Worm (Caenorhabditis elegans) whole organism, L2 larva: ENCODE results near the gene R09E12.9.

Experiments
- C34F6.9 ChIP-seq: fragments of 150-350 bp; optimal IDR thresholded peaks from 2 replicates; lab custom pipeline; 2014; ENCODE audit warnings: missing biosample characterization, missing genetic modification characterization
- F13H6.1 ChIP-seq: sonication (generic microtip); optimal IDR thresholded peaks from 2 replicates; lab custom pipeline; 2016; ENCODE audit warnings: missing genetic modification characterization, missing compliant biosample characterization
- Y55F3AM.14 ChIP-seq: fragments of 200-800 bp; sonication (Bioruptor generic); optimal IDR thresholded peaks from 2 replicates; lab custom pipeline; 2018; ENCODE audit warnings: mild to moderate bottlenecking, missing genetic modification characterization, missing compliant biosample characterization
- aly-2 ChIP-seq: fragments of 150-350 bp; optimal IDR thresholded peaks from 2 replicates; lab custom pipeline; 2014; ENCODE audit warnings: missing biosample characterization, missing genetic modification characterization
- ama-1 ChIP-seq: fragments of 150-350 bp; optimal IDR thresholded peaks from 2 replicates; lab custom pipeline; 2018; ENCODE audit warnings: inconsistent platforms
- blmp-1 ChIP-seq: sonication (generic microtip); optimal IDR thresholded peaks from 2 replicates; lab custom pipeline; 2017; ENCODE audit warnings: missing genetic modification characterization, mild to moderate bottlenecking, missing compliant biosample characterization, antibody characterized with exemption, moderate library complexity; ENCODE audit not compliant: insufficient read depth
- ceh-82 ChIP-seq: fragments of 150-350 bp; optimal IDR thresholded peaks from 2 replicates; lab custom pipeline; 2014; ENCODE audit warnings: missing biosample characterization, missing genetic modification characterization
- crh-2 ChIP-seq: sonication (generic microtip); optimal IDR thresholded peaks from 2 replicates; lab custom pipeline; 2017; ENCODE audit warnings: missing biosample characterization, missing genetic modification characterization
- elt-1 ChIP-seq: fragments of 150-350 bp; optimal IDR thresholded peaks from 2 replicates; lab custom pipeline; 2014; ENCODE audit warnings: missing biosample characterization, missing genetic modification characterization
- elt-3 ChIP-seq: sonication (generic microtip); optimal IDR thresholded peaks from 2 replicates; lab custom pipeline; 2017; ENCODE audit warnings: missing biosample characterization, missing genetic modification characterization
- gmeb-1 ChIP-seq: fragments of 150-350 bp; optimal IDR thresholded peaks from 2 replicates; lab custom pipeline; 2014; ENCODE audit warnings: missing biosample characterization, missing genetic modification characterization
- lin-11 ChIP-seq: fragments of 150-350 bp; sonication (generic microtip); optimal IDR thresholded peaks from 2 replicates; lab custom pipeline; 2014; ENCODE audit warnings: missing biosample characterization, missing genetic modification characterization, inconsistent platforms, mixed read lengths
- lin-13 ChIP-seq: fragments of 150-350 bp; optimal IDR thresholded peaks from 2 replicates; lab custom pipeline; 2014; ENCODE audit warnings: missing biosample characterization, missing genetic modification reagents, missing genetic modification characterization
- lin-39 ChIP-seq: fragments of 150-350 bp; optimal IDR thresholded peaks from 2 replicates; lab custom pipeline; 2014; ENCODE audit warnings: missing biosample characterization, missing genetic modification reagents, missing genetic modification characterization
- lsy-2 ChIP-seq, 2 experiments: fragments of 150-350 bp in 1 of 2; sonication (generic microtip) in 1 of 2; optimal IDR thresholded peaks; 2 replicates each; lab custom pipeline; 2014 to 2017; ENCODE audit warnings: missing biosample characterization in 2 of 2, missing genetic modification characterization in 2 of 2
- mab-5 ChIP-seq: fragments of 150-350 bp; optimal IDR thresholded peaks from 2 replicates; lab custom pipeline; 2014; ENCODE audit warnings: missing biosample characterization, missing genetic modification characterization
- mbf-1 ChIP-seq: sonication (generic microtip); optimal IDR thresholded peaks from 2 replicates; lab custom pipeline; 2017; ENCODE audit warnings: missing biosample characterization, missing genetic modification characterization
- mdl-1 ChIP-seq, 2 experiments: fragments of 150-350 bp in 1 of 2; sonication (generic microtip) in 1 of 2; optimal IDR thresholded peaks; 2 replicates each; lab custom pipeline; 2017; ENCODE audit warnings: missing biosample characterization in 2 of 2, missing genetic modification characterization in 2 of 2
- nhr-11 ChIP-seq: fragments of 150-350 bp; optimal IDR thresholded peaks from 2 replicates; lab custom pipeline; 2014; ENCODE audit warnings: missing biosample characterization, missing genetic modification characterization
- nhr-12 ChIP-seq: fragments of 150-350 bp; optimal IDR thresholded peaks from 2 replicates; lab custom pipeline; 2014; ENCODE audit warnings: missing biosample characterization, missing genetic modification characterization
- nhr-129 ChIP-seq: fragments of 150-350 bp; optimal IDR thresholded peaks from 2 replicates; lab custom pipeline; 2014; ENCODE audit warnings: missing biosample characterization, missing genetic modification characterization
- nhr-23 ChIP-seq: fragments of 150-350 bp; optimal IDR thresholded peaks from 2 replicates; lab custom pipeline; 2014; ENCODE audit warnings: missing biosample characterization, missing genetic modification reagents, missing genetic modification characterization
- nhr-25 ChIP-seq: fragments of 150-350 bp; sonication (generic microtip); optimal IDR thresholded peaks from 3 replicates; lab custom pipeline; 2014; ENCODE audit warnings: missing biosample characterization, missing genetic modification characterization
- nhr-6 ChIP-seq: fragments of 150-350 bp; optimal IDR thresholded peaks from 2 replicates; lab custom pipeline; 2014; ENCODE audit warnings: missing biosample characterization, missing genetic modification characterization
- nhr-77 ChIP-seq: fragments of 150-350 bp; optimal IDR thresholded peaks from 2 replicates; lab custom pipeline; 2014; ENCODE audit warnings: missing biosample characterization, missing genetic modification characterization
- sem-4 ChIP-seq: fragments of 150-350 bp; optimal IDR thresholded peaks from 2 replicates; lab custom pipeline; 2014; ENCODE audit warnings: missing biosample characterization, missing genetic modification reagents, missing genetic modification characterization
- sma-3 ChIP-seq: sonication (generic microtip); optimal IDR thresholded peaks from 2 replicates; lab custom pipeline; 2016; ENCODE audit warnings: missing genetic modification reagents, missing genetic modification characterization, missing compliant biosample characterization
- sma-9 ChIP-seq, 2 experiments: fragments of 150-350 bp in 1 of 2; sonication (generic microtip) in 1 of 2; optimal IDR thresholded peaks; 2 replicates each; lab custom pipeline; 2014 to 2016; ENCODE audit warnings: missing genetic modification characterization in 2 of 2, mild to moderate bottlenecking in 1 of 2, missing biosample characterization in 1 of 2, missing compliant biosample characterization in 1 of 2, missing genetic modification reagents in 1 of 2, moderate library complexity in 1 of 2
- snpc-4 ChIP-seq: fragments of 150-350 bp; optimal IDR thresholded peaks from 2 replicates; lab custom pipeline; 2014; ENCODE audit warnings: missing biosample characterization, missing genetic modification characterization
- unc-55 ChIP-seq: fragments of 150-350 bp; sonication (generic microtip); optimal IDR thresholded peaks from 3 replicates; lab custom pipeline; 2014; ENCODE audit warnings: missing biosample characterization, missing genetic modification reagents, missing genetic modification characterization
- zag-1 ChIP-seq: fragments of 150-350 bp; optimal IDR thresholded peaks from 2 replicates; lab custom pipeline; 2014; ENCODE audit warnings: missing biosample characterization, missing genetic modification characterization
- ztf-1 ChIP-seq: fragments of 200-800 bp; sonication (Bioruptor generic); conservative IDR thresholded peaks from 2 replicates; pipeline ENCODE4 v1.3.6; 2022; ENCODE audit warnings: missing genetic modification characterization, missing compliant biosample characterization
- ztf-11 ChIP-seq: sonication (generic microtip); optimal IDR thresholded peaks from 2 replicates; lab custom pipeline; 2017; ENCODE audit warnings: missing biosample characterization, missing genetic modification characterization
- ztf-4 ChIP-seq: fragments of 150-350 bp; optimal IDR thresholded peaks from 2 replicates; lab custom pipeline; 2014; ENCODE audit warnings: missing biosample characterization, missing genetic modification characterization

R09E12.9 gene

DNA sequence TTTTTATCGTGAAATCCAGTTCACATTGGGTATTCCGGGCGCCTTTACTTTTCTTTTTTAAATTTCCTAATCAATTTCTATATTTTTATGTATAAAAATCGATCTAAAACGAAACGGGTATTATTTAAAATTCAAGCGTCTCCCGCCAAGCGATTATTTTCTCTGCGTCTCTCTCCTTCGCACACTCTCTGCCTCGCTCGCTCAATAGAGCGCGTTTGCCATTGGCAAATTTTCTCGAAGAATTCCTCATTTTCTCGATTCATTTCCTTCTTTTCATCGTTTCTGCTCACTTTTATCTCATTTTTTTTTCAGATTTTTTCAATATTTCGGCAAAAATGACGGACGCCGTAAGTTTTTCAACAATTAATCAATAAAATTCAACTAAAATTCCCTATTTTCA lies 4.1 kb upstream of the R09E12.9 start, which contains the start of gene sti-1 (continued):
- TF ChIP-seq ztf-11 (tag; lab: Kevin White, UChicago): no peak
- TF ChIP-seq zag-1 (tag; lab: Kevin White, UChicago): no peak
- TF ChIP-seq mbf-1 (tag; lab: Kevin White, UChicago): no peak
- TF ChIP-seq sem-4 (tag; lab: Kevin White, UChicago): peak; percentile 76
- TF ChIP-seq lsy-2 (tag; optimal IDR thresholded peaks at IDR 0.05; lab: Kevin White, UChicago): peak; percentile 64 to 90
- TF ChIP-seq nhr-11 (tag; lab: Kevin White, UChicago): no peak
- TF ChIP-seq blmp-1 (tag; lab: Kevin White, UChicago): peak; percentile 26
- peak; percentile 22 for TF ChIP-seq ceh-82 (tag; lab: Kevin White, UChicago)
- TF ChIP-seq mdl-1 (tag; optimal IDR thresholded peaks at IDR 0.05; lab: Kevin White, UChicago): no peak
- TF ChIP-seq, all 48 proteins: peak for 26

DNA sequence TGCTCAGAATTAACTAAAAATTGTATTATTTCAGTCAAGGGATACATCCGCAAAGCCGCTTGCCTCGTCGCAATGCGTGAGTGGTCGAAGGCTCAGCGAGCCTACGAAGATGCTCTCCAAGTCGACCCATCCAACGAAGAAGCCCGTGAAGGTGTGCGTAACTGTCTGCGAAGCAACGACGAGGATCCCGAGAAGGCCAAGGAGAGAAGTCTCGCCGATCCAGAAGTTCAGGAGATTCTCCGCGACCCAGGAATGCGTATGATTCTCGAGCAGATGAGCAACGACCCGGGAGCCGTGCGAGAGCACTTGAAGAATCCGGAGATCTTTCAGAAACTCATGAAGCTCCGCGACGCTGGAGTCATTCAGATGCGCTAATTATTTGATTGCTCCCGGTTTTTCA lies 3.1 kb upstream of the R09E12.9 start:
- no peak for TF ChIP-seq mdl-1 (tag; optimal IDR thresholded peaks at IDR 0.05; lab: Kevin White, UChicago)
- TF ChIP-seq snpc-4 (tag; lab: Kevin White, UChicago): no peak
- no peak for TF ChIP-seq nhr-6
- TF ChIP-seq nhr-25 (tag; lab: Kevin White, UChicago): no peak
- TF ChIP-seq elt-1 (tag; lab: Kevin White, UChicago): no peak
- TF ChIP-seq zag-1 (tag; lab: Kevin White, UChicago): no peak
- no peak for TF ChIP-seq F13H6.1
- TF ChIP-seq nhr-12: no peak
- no peak for TF ChIP-seq aly-2
- no peak for TF ChIP-seq nhr-11 (tag; lab: Kevin White, UChicago)
- no peak for TF ChIP-seq sma-3 (GFP tag; lab: Kevin White, UChicago)
- no peak for TF ChIP-seq nhr-23 (tag; lab: Kevin White, UChicago)
- TF ChIP-seq gmeb-1 (tag; lab: Kevin White, UChicago): no peak
- no peak for TF ChIP-seq nhr-77
- TF ChIP-seq sma-9 (GFP tag; optimal IDR thresholded peaks at IDR 0.05; lab: Kevin White, UChicago): no peak
- no peak for TF ChIP-seq sma-9 (tag; optimal IDR thresholded peaks at IDR 0.05; lab: Kevin White, UChicago)
- TF ChIP-seq ztf-4 (tag; lab: Kevin White, UChicago): no peak
- TF ChIP-seq, all 48 proteins: peak for 0

DNA sequence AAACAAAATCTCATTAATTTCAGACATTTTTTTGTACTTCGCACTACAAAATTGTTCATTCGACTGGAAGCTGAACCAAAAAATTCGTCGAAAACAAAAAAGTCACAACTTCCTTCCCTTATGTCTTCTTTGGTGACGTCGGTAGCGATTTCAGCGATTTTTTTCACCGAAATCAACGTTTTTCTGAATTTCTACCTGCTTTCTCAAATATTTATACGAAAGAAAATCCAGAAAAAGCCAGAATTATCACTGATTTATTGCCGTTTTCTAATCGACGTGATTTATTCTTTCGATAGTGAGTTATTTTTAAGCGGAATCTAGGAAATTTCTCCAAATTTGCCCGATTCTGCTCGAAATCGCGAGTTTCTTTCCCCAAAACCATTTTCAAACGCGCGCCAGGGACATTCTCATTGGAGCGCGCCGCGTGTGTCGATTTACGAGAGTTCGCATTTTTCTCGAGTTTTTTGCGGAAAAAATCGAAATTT lies 2.5 kb upstream of the R09E12.9 start, which contains the start of gene srbc-58:
srbc-58 (plus strand) TSS at position 121 of the 485 bp plus-strand sequence.
- peak in 1 of 2 experiments; percentile 13 for TF ChIP-seq lsy-2 (tag; optimal IDR thresholded peaks at IDR 0.05; lab: Kevin White, UChicago)
- TF ChIP-seq lin-13 (GFP tag; lab: Kevin White, UChicago): peak; percentile 9
- no peak for TF ChIP-seq elt-3 (tag; lab: Kevin White, UChicago)
- peak; percentile 27 for TF ChIP-seq crh-2 (tag; lab: Kevin White, UChicago)
- TF ChIP-seq ama-1 (lab: Kevin White, UChicago): peak; percentile 70
- peak; percentile 23 for TF ChIP-seq gmeb-1 (tag; lab: Kevin White, UChicago)
- peak; percentile 34 for TF ChIP-seq unc-55
- peak; percentile 16 for TF ChIP-seq nhr-129 (tag; lab: Kevin White, UChicago)
- no peak for TF ChIP-seq lin-11
- peak; percentile 29 for TF ChIP-seq C34F6.9 (tag; lab: Kevin White, UChicago)
- peak; percentile 3 for TF ChIP-seq F13H6.1
- TF ChIP-seq mab-5 (tag; lab: Kevin White, UChicago): no peak
- no peak for TF ChIP-seq lin-39 (tag; lab: Kevin White, UChicago)
- no peak for TF ChIP-seq snpc-4 (tag; lab: Kevin White, UChicago)
- TF ChIP-seq ztf-4 (tag; lab: Kevin White, UChicago): peak; percentile 41

DNA sequence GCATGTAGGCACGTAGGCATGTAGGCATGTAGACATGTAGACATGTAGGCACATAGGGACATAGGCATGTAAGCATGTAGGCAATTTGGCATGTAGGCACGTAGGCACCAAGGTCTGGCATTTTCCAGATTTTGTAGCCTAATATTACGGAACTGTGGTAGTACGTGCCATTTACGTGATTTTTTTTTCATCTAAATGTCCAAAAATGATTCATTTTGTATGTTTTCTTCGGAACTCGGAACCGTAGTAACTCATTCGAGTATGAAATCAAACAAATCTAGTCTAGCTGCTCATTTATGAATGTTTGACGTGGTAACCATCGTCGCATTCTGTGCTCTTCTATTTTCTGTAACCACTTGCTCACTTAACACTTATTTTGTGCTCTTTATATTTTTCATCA lies 939 bp downstream of the R09E12.9 start, which contains the start of gene srbc-59:
srbc-59 (plus strand) TSS at position 301 of the 400 bp plus-strand sequence.
- TF ChIP-seq nhr-129 (tag; lab: Kevin White, UChicago): no peak
- no peak for TF ChIP-seq ztf-11 (tag; lab: Kevin White, UChicago)
- no peak for TF ChIP-seq Y55F3AM.14 (GFP tag; lab: Kevin White, UChicago)
- TF ChIP-seq nhr-11 (tag; lab: Kevin White, UChicago): no peak
- TF ChIP-seq gmeb-1 (tag; lab: Kevin White, UChicago): no peak
- TF ChIP-seq, all 48 proteins: peak for 0

DNA sequence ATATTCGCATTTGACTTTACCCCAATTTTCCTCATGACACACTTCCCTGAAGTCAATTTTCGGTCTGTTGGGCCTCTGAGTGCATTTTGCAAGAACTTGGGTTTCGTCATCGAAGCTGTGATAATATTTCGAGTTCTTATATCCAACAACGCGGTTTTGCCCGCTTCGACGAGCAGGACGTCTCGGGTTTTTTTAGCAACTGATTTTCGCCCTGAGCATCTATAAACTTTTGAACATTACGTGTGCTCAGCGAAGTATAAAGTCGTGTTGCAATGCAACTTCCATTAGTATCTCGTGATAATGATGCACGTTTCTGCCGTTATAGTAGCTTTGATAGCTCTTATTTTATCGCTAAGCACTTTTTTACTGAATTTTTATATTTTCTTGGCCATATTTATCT lies 2.6 kb downstream of the R09E12.9 start, which contains the start of gene srbc-60:
srbc-60 (plus strand) TSS at position 301 of the 400 bp plus-strand sequence.
- TF ChIP-seq ztf-1 (GFP tag; lab: Robert Waterston, UW): no peak
- TF ChIP-seq mbf-1 (tag; lab: Kevin White, UChicago): no peak
